Fruit fly (Drosophila melanogaster) whole organism, prepupa: ENCODE results near the gene uif.
A peak's percentile ranks its signal among the peaks of the same experiment; 100 is the strongest.

Experiments
- Blimp-1 ChIP-seq: fragments of 200-800 bp; sonication (Bioruptor generic); optimal IDR thresholded peaks from 3 replicates; lab custom pipeline; 2017; ENCODE audit warnings: missing biosample characterization, missing genetic modification characterization, mild to moderate bottlenecking, moderate library complexity, missing genetic modification reagents
- CG10631 ChIP-seq: fragments of 200-800 bp; sonication (Bioruptor generic); optimal IDR thresholded peaks from 2 replicates; lab custom pipeline; 2016; ENCODE audit warnings: missing biosample characterization, missing genetic modification characterization
- CG10669 ChIP-seq: fragments of 200-800 bp; sonication (Bioruptor generic); optimal IDR thresholded peaks from 3 replicates; lab custom pipeline; 2018; ENCODE audit warnings: missing biosample characterization, mild to moderate bottlenecking, missing genetic modification characterization, moderate library complexity
- CG11294 ChIP-seq: fragments of 200-800 bp; sonication (Bioruptor generic); IDR thresholded peaks from 2 replicates; pipeline ENCODE4 v1.3.6; 2022; ENCODE audit warnings: missing biosample characterization, missing genetic modification characterization
- CG15336 ChIP-seq: fragments of 200-800 bp; sonication (Bioruptor generic); IDR thresholded peaks from 2 replicates; pipeline ENCODE4 v1.3.6; 2022; ENCODE audit warnings: missing biosample characterization, missing genetic modification characterization
- CG1621 ChIP-seq: fragments of 200-800 bp; sonication (Bioruptor generic); optimal IDR thresholded peaks from 3 replicates; lab custom pipeline; 2018; ENCODE audit warnings: missing biosample characterization, mild to moderate bottlenecking, missing genetic modification characterization
- CG16779 ChIP-seq: fragments of 200-800 bp; sonication (Bioruptor generic); optimal IDR thresholded peaks from 3 replicates; lab custom pipeline; 2017; ENCODE audit warnings: missing biosample characterization, mild to moderate bottlenecking, missing genetic modification characterization
- CG3032 ChIP-seq: fragments of 200-800 bp; optimal IDR thresholded peaks from 2 replicates; lab custom pipeline; 2019; ENCODE audit warnings: missing biosample characterization, mild to moderate bottlenecking, missing genetic modification characterization, moderate library complexity
- CG31627 ChIP-seq: fragments of 200-800 bp; sonication (Bioruptor generic); optimal IDR thresholded peaks from 3 replicates; lab custom pipeline; 2016; ENCODE audit warnings: missing biosample characterization, missing genetic modification characterization
- CG32006 ChIP-seq: fragments of 200-800 bp; sonication (Bioruptor generic); optimal IDR thresholded peaks from 3 replicates; lab custom pipeline; 2017; ENCODE audit warnings: missing biosample characterization, mild to moderate bottlenecking, missing genetic modification characterization
- CG3919 ChIP-seq: fragments of 200-800 bp; sonication (Bioruptor generic); optimal IDR thresholded peaks from 3 replicates; lab custom pipeline; 2016; ENCODE audit warnings: missing biosample characterization, missing genetic modification characterization
- CG4318 ChIP-seq: fragments of 200-800 bp; sonication (Bioruptor generic); optimal IDR thresholded peaks from 3 replicates; lab custom pipeline; 2017; ENCODE audit warnings: missing biosample characterization, mild to moderate bottlenecking, missing genetic modification characterization
- CG6163 ChIP-seq: fragments of 200-800 bp; sonication (Bioruptor generic); IDR thresholded peaks from 3 replicates; pipeline ENCODE4 v1.3.6; 2022; ENCODE audit warnings: missing biosample characterization, missing genetic modification characterization
- CG6276 ChIP-seq: fragments of 200-800 bp; sonication (Bioruptor generic); optimal IDR thresholded peaks from 2 replicates; lab custom pipeline; 2017; ENCODE audit warnings: missing biosample characterization, mild to moderate bottlenecking, missing genetic modification characterization
- CG6792 ChIP-seq: fragments of 200-800 bp; sonication (Bioruptor generic); optimal IDR thresholded peaks from 3 replicates; lab custom pipeline; 2016; ENCODE audit warnings: missing biosample characterization, missing genetic modification characterization
- CG6808 ChIP-seq: fragments of 200-800 bp; sonication (Bioruptor generic); optimal IDR thresholded peaks from 3 replicates; lab custom pipeline; 2017; ENCODE audit warnings: missing biosample characterization, missing genetic modification characterization, mild to moderate bottlenecking, moderate library complexity, missing genetic modification reagents
- CG6854 ChIP-seq: fragments of 200-800 bp; sonication (Bioruptor generic); optimal IDR thresholded peaks from 2 replicates; lab custom pipeline; 2017; ENCODE audit warnings: missing biosample characterization, mild to moderate bottlenecking, missing genetic modification characterization
- CG7368 ChIP-seq: fragments of 200-800 bp; sonication (Bioruptor generic); optimal IDR thresholded peaks from 3 replicates; lab custom pipeline; 2016; ENCODE audit warnings: missing biosample characterization, missing genetic modification characterization
- CG8119 ChIP-seq: fragments of 200-800 bp; sonication (Bioruptor generic); IDR thresholded peaks from 3 replicates; pipeline ENCODE4 v1.3.6; 2022; ENCODE audit warnings: missing biosample characterization, missing genetic modification characterization
- CG9139 ChIP-seq: fragments of 200-800 bp; sonication (Bioruptor generic); optimal IDR thresholded peaks from 3 replicates; lab custom pipeline; 2017; ENCODE audit warnings: missing biosample characterization, mild to moderate bottlenecking, missing genetic modification characterization
- Eip78C ChIP-seq: fragments of 200-800 bp; sonication (Bioruptor generic); peaks from one replicate; lab custom pipeline; 2016; ENCODE audit warnings: missing biosample characterization, missing genetic modification characterization
- Ets21C ChIP-seq: fragments of 200-800 bp; sonication (Bioruptor generic); optimal IDR thresholded peaks from 3 replicates; lab custom pipeline; 2016; ENCODE audit warnings: missing biosample characterization, missing genetic modification characterization
- Gug ChIP-seq: fragments of 200-800 bp; sonication (Bioruptor generic); IDR thresholded peaks from 2 replicates; pipeline ENCODE4 v1.3.6; 2022; ENCODE audit warnings: missing biosample characterization, missing genetic modification characterization
- Hr39 ChIP-seq: fragments of 200-800 bp; sonication (Bioruptor generic); optimal IDR thresholded peaks from 2 replicates; lab custom pipeline; 2016; ENCODE audit warnings: missing biosample characterization, missing genetic modification characterization
- Hr4 ChIP-seq: fragments of 200-800 bp; sonication (Bioruptor generic); optimal IDR thresholded peaks from 3 replicates; lab custom pipeline; 2016; ENCODE audit warnings: missing biosample characterization, missing genetic modification characterization
- Lpt ChIP-seq: fragments of 200-800 bp; sonication (Bioruptor generic); optimal IDR thresholded peaks from 3 replicates; lab custom pipeline; 2016; ENCODE audit warnings: missing biosample characterization, missing genetic modification characterization
- OdsH ChIP-seq: fragments of 200-800 bp; sonication (Bioruptor generic); optimal IDR thresholded peaks from 3 replicates; lab custom pipeline; 2016; ENCODE audit warnings: missing biosample characterization, missing genetic modification characterization
- Smox ChIP-seq: fragments of 200-800 bp; sonication (Bioruptor generic); optimal IDR thresholded peaks from 3 replicates; lab custom pipeline; 2016; ENCODE audit warnings: missing biosample characterization, missing genetic modification characterization
- Sox102F ChIP-seq: fragments of 200-800 bp; sonication (Bioruptor generic); optimal IDR thresholded peaks from 2 replicates; lab custom pipeline; 2016; ENCODE audit warnings: missing biosample characterization, mild to moderate bottlenecking, missing genetic modification characterization
- Sox15 ChIP-seq: fragments of 200-800 bp; sonication (Bioruptor generic); optimal IDR thresholded peaks from 3 replicates; lab custom pipeline; 2016; ENCODE audit warnings: missing biosample characterization, missing genetic modification characterization
- acj6 ChIP-seq: fragments of 200-800 bp; sonication (Bioruptor generic); optimal IDR thresholded peaks from 3 replicates; lab custom pipeline; 2016; ENCODE audit warnings: missing biosample characterization, missing genetic modification characterization
- cyc ChIP-seq: fragments of 200-800 bp; sonication (Bioruptor generic); optimal IDR thresholded peaks from 3 replicates; lab custom pipeline; 2016; ENCODE audit warnings: missing biosample characterization, missing genetic modification characterization
- dac ChIP-seq: fragments of 200-800 bp; sonication (Bioruptor generic); optimal IDR thresholded peaks from 2 replicates; lab custom pipeline; 2017; ENCODE audit warnings: missing biosample characterization, mild to moderate bottlenecking, missing genetic modification characterization
- dsx ChIP-seq: fragments of 200-800 bp; optimal IDR thresholded peaks from 3 replicates; lab custom pipeline; 2019; ENCODE audit warnings: missing biosample characterization, mild to moderate bottlenecking, missing genetic modification characterization, moderate library complexity; ENCODE audit not compliant: poor library complexity, severe bottlenecking
- esn ChIP-seq: fragments of 200-800 bp; sonication (Bioruptor generic); optimal IDR thresholded peaks from 2 replicates; lab custom pipeline; 2016; ENCODE audit warnings: missing biosample characterization, mild to moderate bottlenecking, missing genetic modification characterization, moderate library complexity
- fd85E ChIP-seq: fragments of 200-800 bp; sonication (Bioruptor generic); optimal IDR thresholded peaks from 3 replicates; lab custom pipeline; 2016; ENCODE audit warnings: missing biosample characterization, missing genetic modification characterization
- fkh ChIP-seq: fragments of 200-800 bp; sonication (Bioruptor generic); optimal IDR thresholded peaks from 3 replicates; lab custom pipeline; 2017; ENCODE audit warnings: missing biosample characterization, mild to moderate bottlenecking, missing genetic modification characterization, moderate library complexity
- lz ChIP-seq: fragments of 200-800 bp; sonication (Bioruptor generic); optimal IDR thresholded peaks from 3 replicates; lab custom pipeline; 2016; ENCODE audit warnings: missing biosample characterization, missing genetic modification characterization
- pdm3 ChIP-seq: fragments of 200-800 bp; sonication (Bioruptor generic); optimal IDR thresholded peaks from 3 replicates; lab custom pipeline; 2016; ENCODE audit warnings: missing biosample characterization, missing genetic modification characterization
- spab ChIP-seq: fragments of 200-800 bp; sonication (Bioruptor generic); optimal IDR thresholded peaks from 2 replicates; lab custom pipeline; 2017; ENCODE audit warnings: missing biosample characterization, mild to moderate bottlenecking, missing genetic modification characterization, missing genetic modification reagents
- svp ChIP-seq: fragments of 200-800 bp; sonication (Bioruptor generic); peaks from one replicate; lab custom pipeline; 2016; ENCODE audit warnings: missing biosample characterization, missing genetic modification characterization
- topi ChIP-seq: fragments of 200-800 bp; sonication (Bioruptor generic); optimal IDR thresholded peaks from 3 replicates; lab custom pipeline; 2016; ENCODE audit warnings: missing biosample characterization, missing genetic modification characterization
- vri ChIP-seq: fragments of 200-800 bp; sonication (Bioruptor generic); optimal IDR thresholded peaks from 3 replicates; lab custom pipeline; 2016; ENCODE audit warnings: missing biosample characterization, mild to moderate bottlenecking, missing genetic modification characterization

Gene uif

DNA sequence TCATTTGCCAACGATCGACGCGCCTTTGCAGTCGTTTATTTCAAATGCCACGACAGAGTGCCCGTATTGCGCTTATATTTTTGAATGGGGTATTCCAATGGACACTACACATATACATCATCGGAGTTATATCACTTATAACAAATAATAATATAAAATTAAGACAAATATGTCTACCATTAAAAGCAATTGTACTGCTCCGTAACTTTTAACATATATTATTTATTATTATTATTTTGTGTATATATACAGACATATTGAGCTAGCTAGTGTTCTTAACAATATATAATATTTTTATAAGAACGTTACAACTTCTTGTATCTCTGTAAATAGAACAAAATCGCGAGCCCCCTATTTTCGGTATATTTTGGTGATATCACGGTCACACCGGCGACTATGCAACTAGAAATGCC lies 46.1 kb downstream of the uif start, which contains the start of the genes sip2 and Coprox (continued):
- peak; percentile 77 for TF ChIP-seq CG3032 (tag; lab: Kevin White, UChicago)
- TF ChIP-seq CG3919 (GFP tag; lab: Kevin White, UChicago), result no peak
- no peak for TF ChIP-seq dac (GFP tag; lab: Kevin White, UChicago)
- peak; percentile 34 for TF ChIP-seq vri (GFP tag; lab: Kevin White, UChicago)
- no peak for TF ChIP-seq CG6808
- peak; percentile 16 for TF ChIP-seq Sox15
- peak; percentile 22; the same call in 1 of the 2 replicates for TF ChIP-seq Gug (GFP tag; lab: Robert Waterston, UW)
- peak; percentile 84 for TF ChIP-seq CG10631
- TF ChIP-seq CG8119 (GFP tag; lab: Robert Waterston, UW), result peak; percentile 54; the same call in 1 of the 3 replicates
- peak; percentile 56 for TF ChIP-seq Eip78C
- TF ChIP-seq CG6792, result peak; percentile 30
- no peak for TF ChIP-seq topi
- TF ChIP-seq Blimp-1 (GFP tag; lab: Kevin White, UChicago), result no peak
- TF ChIP-seq, all 60 proteins: peak for 17

DNA sequence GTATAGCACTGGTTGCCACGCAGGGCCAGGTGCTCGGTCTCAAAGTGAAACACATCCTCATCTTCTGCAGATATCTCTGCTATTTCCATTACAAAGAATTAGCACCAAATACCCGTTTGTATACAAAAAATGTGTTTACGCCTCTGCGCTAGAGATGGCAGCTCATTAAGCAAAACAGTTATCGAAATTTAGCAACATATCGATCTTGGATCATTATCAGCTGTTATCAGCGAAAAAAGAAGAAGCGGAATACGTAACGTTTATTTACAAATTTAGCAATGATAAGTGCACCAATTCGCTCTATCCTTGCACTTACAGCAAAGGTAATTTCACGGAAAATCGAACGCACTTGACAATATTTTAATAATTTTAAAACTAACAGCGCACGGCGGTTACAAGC lies 50.0 kb downstream of the uif start, which contains the start of the genes Atac1 and Hmgcl:
Gene Atac1 (minus strand): TSS at position 164 of the 400 bp plus-strand sequence.
Gene Hmgcl (plus strand): TSS at position 213 of the 400 bp plus-strand sequence.
- TF ChIP-seq CG8119 (GFP tag; lab: Robert Waterston, UW) (no peak), vri (GFP tag; lab: Kevin White, UChicago) (peak; percentile 93)

DNA sequence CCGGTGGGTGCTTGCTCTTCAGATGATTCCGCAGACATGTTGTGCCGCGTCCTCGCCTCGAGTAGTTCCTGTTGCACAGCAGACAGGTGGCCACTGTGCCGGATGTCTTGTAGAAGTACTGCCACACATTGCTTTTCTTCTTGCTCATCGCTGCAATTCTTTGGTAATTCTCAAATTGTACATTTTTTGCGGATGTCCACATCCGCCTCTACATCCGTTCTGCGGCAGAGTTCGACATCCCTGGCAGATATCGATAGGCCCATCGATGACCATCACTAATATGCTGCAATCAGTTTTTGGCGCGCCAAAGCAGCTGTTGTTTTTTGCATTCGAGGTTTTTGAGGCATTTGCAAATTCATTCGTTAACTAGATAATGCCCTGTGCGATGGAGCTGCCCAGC lies 53.4 kb downstream of the uif start, which contains the start of the genes CG13775 and CG3430:
Gene CG13775 (minus strand): TSS at position 226 of the 400 bp plus-strand sequence.
Gene CG3430 (plus strand): TSS at position 284 of the 400 bp plus-strand sequence.
- TF ChIP-seq esn (GFP tag; lab: Kevin White, UChicago) (peak; percentile 45), Lpt (GFP tag; lab: Kevin White, UChicago) (no peak), CG8119 (GFP tag; lab: Robert Waterston, UW) (no peak), Blimp-1 (GFP tag; lab: Kevin White, UChicago) (no peak), CG31627 (peak; percentile 22), CG6854 (GFP tag; lab: Kevin White, UChicago) (peak; percentile 35), vri (GFP tag; lab: Kevin White, UChicago) (peak; percentile 59), CG6808 (no peak)

DNA sequence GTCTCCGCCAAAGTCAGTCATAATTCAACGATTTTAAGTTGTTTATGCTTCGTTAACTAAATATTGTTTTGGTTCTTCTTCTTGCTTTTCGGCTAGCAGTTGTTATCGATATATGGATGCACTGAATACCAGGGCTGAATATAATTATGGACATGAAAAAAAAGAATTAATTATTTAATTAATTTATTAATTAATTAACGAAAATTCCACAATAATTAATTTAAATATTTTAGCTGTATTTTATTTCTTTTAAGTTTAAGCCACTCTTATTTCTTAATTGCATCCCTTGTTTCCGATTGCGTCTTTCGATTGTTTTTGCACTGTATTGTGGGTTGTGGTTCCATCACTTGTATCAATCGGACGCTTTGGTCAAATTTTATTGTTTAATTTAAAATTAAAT lies 60.1 kb downstream of the uif start, which contains the start of the genes Gas41 and SA1:
Gene Gas41 (minus strand): TSS at position 112 of the 400 bp plus-strand sequence.
Gene SA1 (plus strand): TSS at position 326 of the 400 bp plus-strand sequence.
- TF ChIP-seq CG6854 (GFP tag; lab: Kevin White, UChicago) (no peak), CG7368 (GFP tag; lab: Kevin White, UChicago) (no peak), CG9139 (GFP tag; lab: Kevin White, UChicago) (no peak), Gug (GFP tag; lab: Robert Waterston, UW) (peak; percentile 80), cyc (no peak), svp (GFP tag; lab: Kevin White, UChicago) (no peak), CG6808 (no peak), CG10669 (GFP tag; lab: Kevin White, UChicago) (no peak), spab (GFP tag; lab: Kevin White, UChicago) (no peak), Smox (no peak), CG3919 (GFP tag; lab: Kevin White, UChicago) (no peak), pdm3 (GFP tag; lab: Kevin White, UChicago) (no peak), Hr39 (GFP tag; lab: Kevin White, UChicago) (no peak), CG10631 (peak; percentile 89), CG16779 (no peak), Ets21C (GFP tag; lab: Kevin White, UChicago) (no peak), CG6163 (GFP tag; lab: Robert Waterston, UW) (no peak), dac (GFP tag; lab: Kevin White, UChicago) (no peak), acj6 (GFP tag; lab: Kevin White, UChicago) (no peak), fkh (no peak), Blimp-1 (GFP tag; lab: Kevin White, UChicago) (no peak), OdsH (GFP tag; lab: Kevin White, UChicago) (peak; percentile 92), Hr4 (GFP tag; lab: Kevin White, UChicago) (no peak), topi (no peak), lz (GFP tag; lab: Kevin White, UChicago) (peak; percentile 78), CG15336 (GFP tag; lab: Robert Waterston, UW) (peak; percentile 75), Sox102F (GFP tag; lab: Kevin White, UChicago) (no peak), CG6276 (no peak), CG32006 (GFP tag; lab: Kevin White, UChicago) (no peak), CG4318 (GFP tag; lab: Kevin White, UChicago) (no peak), CG11294 (GFP tag; lab: Robert Waterston, UW) (peak; percentile 69; the same call in 1 of the 2 replicates), dsx (GFP tag; lab: Kevin White, UChicago) (no peak), CG1621 (tag; lab: Kevin White, UChicago) (peak; percentile 32), fd85E (GFP tag; lab: Kevin White, UChicago) (no peak), CG6792 (peak; percentile 27), esn (GFP tag; lab: Kevin White, UChicago) (peak; percentile 87)
